Worm (Caenorhabditis elegans): ENCODE data around the gene K06H6.1.

ce11 chrV:541470-541869 is 46.4 kb upstream of the K06H6.1 start:
- TF ChIP-seq him-1 (tag; optimal IDR thresholded peaks at IDR 0.05) (no peak), W03F9.2 (tag; optimal IDR thresholded peaks at IDR 0.05) (no peak)
